Worm (Caenorhabditis elegans) whole organism, L3 larva: ENCODE results near the gene gplb-1.

Experiments used
- R02D3.7 ChIP-seq: fragments of 150-350 bp; optimal IDR thresholded peaks from 2 replicates; lab custom pipeline; 2014; ENCODE audit warnings: missing biosample characterization, missing genetic modification characterization
- aly-2 ChIP-seq: fragments of 150-350 bp; optimal IDR thresholded peaks from 2 replicates; lab custom pipeline; 2014; ENCODE audit warnings: missing biosample characterization, missing genetic modification characterization
- ama-1 ChIP-seq: fragments of 150-350 bp; optimal IDR thresholded peaks from 2 replicates; lab custom pipeline; 2018
- ceh-16 ChIP-seq: sonication (generic microtip); optimal IDR thresholded peaks from 2 replicates; lab custom pipeline; 2017; ENCODE audit warnings: missing biosample characterization, missing genetic modification characterization
- ceh-28 ChIP-seq: fragments of 150-350 bp; optimal IDR thresholded peaks from 2 replicates; lab custom pipeline; 2014; ENCODE audit warnings: missing biosample characterization, missing genetic modification reagents, missing genetic modification characterization
- ceh-82 ChIP-seq: fragments of 150-350 bp; optimal IDR thresholded peaks from 2 replicates; lab custom pipeline; 2014; ENCODE audit warnings: missing biosample characterization, missing genetic modification characterization
- ceh-9 ChIP-seq: sonication (generic microtip); optimal IDR thresholded peaks from 2 replicates; lab custom pipeline; 2018; ENCODE audit warnings: missing biosample characterization, missing genetic modification characterization
- daf-12 ChIP-seq: fragments of 150-350 bp; optimal IDR thresholded peaks from 2 replicates; lab custom pipeline; 2014; ENCODE audit warnings: missing biosample characterization, missing genetic modification reagents, missing genetic modification characterization
- egl-27 ChIP-seq: sonication (generic microtip); optimal IDR thresholded peaks from 4 replicates; lab custom pipeline; 2017; ENCODE audit warnings: missing biosample characterization, missing genetic modification reagents, missing genetic modification characterization
- egl-5 ChIP-seq: fragments of 150-350 bp; optimal IDR thresholded peaks from 2 replicates; lab custom pipeline; 2017; ENCODE audit warnings: missing biosample characterization, missing genetic modification reagents, missing genetic modification characterization, inconsistent platforms
- elt-1 ChIP-seq: fragments of 150-350 bp; optimal IDR thresholded peaks from 2 replicates; lab custom pipeline; 2014; ENCODE audit warnings: missing biosample characterization, missing genetic modification characterization
- elt-2 ChIP-seq: sonication (generic microtip); optimal IDR thresholded peaks from 2 replicates; lab custom pipeline; 2016; ENCODE audit warnings: missing genetic modification reagents, mild to moderate bottlenecking, missing genetic modification characterization, missing compliant biosample characterization
- elt-3 ChIP-seq, 3 experiments: fragments of 150-350 bp in 1 of 3; sonication (generic microtip) in 2 of 3; optimal IDR thresholded peaks; 2 replicates in 2 of 3; 4 replicates in 1 of 3; lab custom pipeline; 2014 to 2017; ENCODE audit warnings: missing biosample characterization in 3 of 3, missing genetic modification characterization in 3 of 3
- eor-1 ChIP-seq, 2 experiments: fragments of 150-350 bp; optimal IDR thresholded peaks; 2 replicates each; lab custom pipeline; 2014 to 2018; ENCODE audit warnings: missing biosample characterization in 2 of 2, missing genetic modification characterization in 2 of 2
- fkh-10 ChIP-seq: sonication (generic microtip); optimal IDR thresholded peaks from 2 replicates; lab custom pipeline; 2017; ENCODE audit warnings: missing biosample characterization, missing genetic modification reagents, missing genetic modification characterization
- fkh-2 ChIP-seq: fragments of 150-350 bp; optimal IDR thresholded peaks from 2 replicates; lab custom pipeline; 2014; ENCODE audit warnings: missing biosample characterization, missing genetic modification reagents, missing genetic modification characterization
- fos-1 ChIP-seq: fragments of 150-350 bp; optimal IDR thresholded peaks from 2 replicates; lab custom pipeline; 2014; ENCODE audit warnings: missing biosample characterization, missing genetic modification characterization
- hmg-11 ChIP-seq: sonication (generic microtip); optimal IDR thresholded peaks from 2 replicates; lab custom pipeline; 2016; ENCODE audit warnings: missing genetic modification characterization, missing compliant biosample characterization
- jun-1 ChIP-seq: fragments of 150-350 bp; optimal IDR thresholded peaks from 2 replicates; lab custom pipeline; 2014; ENCODE audit warnings: missing biosample characterization, missing genetic modification reagents, missing genetic modification characterization
- lin-15B ChIP-seq: fragments of 150-350 bp; optimal IDR thresholded peaks from 2 replicates; lab custom pipeline; 2014; ENCODE audit warnings: missing biosample characterization, missing genetic modification characterization
- lin-39 ChIP-seq: fragments of 150-350 bp; optimal IDR thresholded peaks from 2 replicates; lab custom pipeline; 2018; ENCODE audit warnings: missing biosample characterization, missing genetic modification reagents, missing genetic modification characterization
- nfya-1 ChIP-seq: sonication (generic microtip); optimal IDR thresholded peaks from 2 replicates; lab custom pipeline; 2017; ENCODE audit warnings: missing genetic modification characterization, mild to moderate bottlenecking, missing compliant biosample characterization, antibody characterized with exemption, moderate library complexity; ENCODE audit not compliant: insufficient read depth
- nhr-11 ChIP-seq: fragments of 150-350 bp; optimal IDR thresholded peaks from 2 replicates; lab custom pipeline; 2014; ENCODE audit warnings: missing biosample characterization, missing genetic modification characterization
- nhr-12 ChIP-seq: fragments of 150-350 bp; optimal IDR thresholded peaks from 2 replicates; lab custom pipeline; 2014; ENCODE audit warnings: missing biosample characterization, missing genetic modification characterization
- nhr-23 ChIP-seq: fragments of 150-350 bp; optimal IDR thresholded peaks from 2 replicates; lab custom pipeline; 2014; ENCODE audit warnings: missing biosample characterization, missing genetic modification reagents, missing genetic modification characterization
- nhr-237 ChIP-seq: fragments of 150-350 bp; optimal IDR thresholded peaks from 2 replicates; lab custom pipeline; 2014; ENCODE audit warnings: missing biosample characterization, missing genetic modification characterization
- nhr-25 ChIP-seq: sonication (generic microtip); optimal IDR thresholded peaks from 2 replicates; lab custom pipeline; 2017; ENCODE audit warnings: missing biosample characterization, missing genetic modification characterization
- nhr-28 ChIP-seq: fragments of 150-350 bp; optimal IDR thresholded peaks from 2 replicates; lab custom pipeline; 2014; ENCODE audit warnings: missing biosample characterization, missing genetic modification characterization
- nhr-43 ChIP-seq: sonication (generic microtip); optimal IDR thresholded peaks from 2 replicates; lab custom pipeline; 2016; ENCODE audit warnings: mild to moderate bottlenecking, missing genetic modification characterization, missing compliant biosample characterization; ENCODE audit not compliant: poor library complexity, severe bottlenecking
- nhr-76 ChIP-seq: fragments of 150-350 bp; sonication (generic microtip); optimal IDR thresholded peaks from 5 replicates; lab custom pipeline; 2014; ENCODE audit warnings: missing biosample characterization, missing genetic modification characterization
- nhr-77 ChIP-seq: fragments of 150-350 bp; optimal IDR thresholded peaks from 2 replicates; lab custom pipeline; 2014; ENCODE audit warnings: missing biosample characterization, missing genetic modification characterization
- pqm-1 ChIP-seq: fragments of 150-350 bp; optimal IDR thresholded peaks from 2 replicates; lab custom pipeline; 2017; ENCODE audit warnings: missing biosample characterization, missing genetic modification characterization, inconsistent platforms
- sea-2 ChIP-seq: fragments of 150-350 bp; sonication (generic microtip); optimal IDR thresholded peaks from 4 replicates; lab custom pipeline; 2014; ENCODE audit warnings: missing biosample characterization, missing genetic modification reagents, missing genetic modification characterization
- skn-1 ChIP-seq: fragments of 150-350 bp; optimal IDR thresholded peaks from 2 replicates; lab custom pipeline; 2014; ENCODE audit warnings: missing biosample characterization, missing genetic modification characterization
- snpc-4 ChIP-seq: fragments of 150-350 bp; optimal IDR thresholded peaks from 2 replicates; lab custom pipeline; 2014; ENCODE audit warnings: missing biosample characterization, missing genetic modification characterization
- unc-39 ChIP-seq: sonication (generic microtip); optimal IDR thresholded peaks from 4 replicates; lab custom pipeline; 2017; ENCODE audit warnings: missing biosample characterization, missing genetic modification characterization
- unc-62 ChIP-seq: fragments of 150-350 bp; sonication (generic microtip); optimal IDR thresholded peaks from 4 replicates; lab custom pipeline; 2014; ENCODE audit warnings: missing biosample characterization, missing genetic modification reagents, missing genetic modification characterization
- zag-1 ChIP-seq: fragments of 150-350 bp; optimal IDR thresholded peaks from 2 replicates; lab custom pipeline; 2014; ENCODE audit warnings: missing biosample characterization, missing genetic modification characterization
- ztf-4 ChIP-seq: fragments of 150-350 bp; optimal IDR thresholded peaks from 2 replicates; lab custom pipeline; 2014; ENCODE audit warnings: missing biosample characterization, missing genetic modification characterization

gplb-1 gene

DNA sequence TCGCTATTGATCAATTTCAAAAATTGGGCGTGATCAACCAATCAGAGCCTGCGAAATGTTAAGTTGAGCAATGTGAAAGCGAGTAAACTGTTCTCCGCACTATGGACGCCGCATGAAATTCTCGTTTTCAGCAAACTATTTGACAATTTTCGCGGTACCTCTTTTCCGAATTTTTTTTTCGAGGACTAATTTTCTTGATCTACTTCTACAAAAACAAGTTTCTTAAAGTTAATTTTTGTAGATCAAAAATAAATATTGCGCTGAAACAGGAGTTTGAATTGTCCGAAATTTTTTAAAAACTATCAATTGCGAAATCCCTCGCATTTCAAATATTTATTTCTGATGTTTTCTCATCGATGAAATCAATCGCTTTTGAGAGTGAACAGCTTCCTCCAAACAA, 46.7 kb upstream of the gplb-1 start:
- TF ChIP-seq elt-1 (no peak), hmg-11 (tag; lab: Kevin White, UChicago) (no peak), pqm-1 (tag; lab: Kevin White, UChicago) (no peak), eor-1 (tag; optimal IDR thresholded peaks at IDR 0.05; lab: Kevin White, UChicago) (no peak), nhr-43 (tag; lab: Kevin White, UChicago) (no peak), nhr-77 (tag; lab: Kevin White, UChicago) (no peak), egl-5 (tag; lab: Kevin White, UChicago) (no peak), ztf-4 (tag; lab: Kevin White, UChicago) (no peak), elt-3 (tag; optimal IDR thresholded peaks at IDR 0.05; lab: Kevin White, UChicago) (no peak)

DNA sequence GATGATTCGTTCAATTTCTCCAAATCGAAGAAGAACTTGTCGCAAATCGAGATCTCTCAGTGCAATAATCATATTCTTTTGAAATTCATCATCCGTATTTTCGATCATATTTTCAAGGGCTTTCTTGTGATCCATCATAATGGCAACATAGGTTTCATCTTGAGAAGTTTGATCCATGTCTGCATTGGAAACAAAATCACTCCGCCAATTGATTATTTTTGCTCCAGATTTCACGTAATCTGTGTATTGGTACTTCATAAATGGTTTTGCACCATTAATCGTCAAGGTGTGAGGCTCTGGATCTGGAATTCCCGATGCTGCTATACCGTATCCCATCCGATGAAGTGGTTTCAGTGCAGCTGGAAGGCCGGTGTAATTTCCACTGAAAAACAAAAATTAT, 45.4 kb upstream of the gplb-1 start:
- TF ChIP-seq snpc-4 (tag; lab: Kevin White, UChicago) = no peak
- no peak for TF ChIP-seq nfya-1 (tag; lab: Kevin White, UChicago)
- TF ChIP-seq unc-62 (GFP tag; lab: Kevin White, UChicago) = no peak
- TF ChIP-seq egl-5 (tag; lab: Kevin White, UChicago) = no peak
- no peak for TF ChIP-seq ceh-9 (tag; lab: Kevin White, UChicago)
- no peak for TF ChIP-seq egl-27
- TF ChIP-seq nhr-12 (tag; lab: Kevin White, UChicago) = no peak
- no peak for TF ChIP-seq nhr-25 (tag; lab: Kevin White, UChicago)
- no peak for TF ChIP-seq eor-1 (tag; optimal IDR thresholded peaks at IDR 0.05; lab: Kevin White, UChicago)
- no peak for TF ChIP-seq R02D3.7 (tag; lab: Kevin White, UChicago)
- no peak for TF ChIP-seq nhr-237
- no peak for TF ChIP-seq nhr-11 (tag; lab: Kevin White, UChicago)
- no peak for TF ChIP-seq ceh-28 (tag; lab: Kevin White, UChicago)
- no peak for TF ChIP-seq ceh-16 (tag; lab: Kevin White, UChicago)
- no peak for TF ChIP-seq unc-39 (tag; lab: Kevin White, UChicago)
- no peak for TF ChIP-seq skn-1 (tag; lab: Kevin White, UChicago)

DNA sequence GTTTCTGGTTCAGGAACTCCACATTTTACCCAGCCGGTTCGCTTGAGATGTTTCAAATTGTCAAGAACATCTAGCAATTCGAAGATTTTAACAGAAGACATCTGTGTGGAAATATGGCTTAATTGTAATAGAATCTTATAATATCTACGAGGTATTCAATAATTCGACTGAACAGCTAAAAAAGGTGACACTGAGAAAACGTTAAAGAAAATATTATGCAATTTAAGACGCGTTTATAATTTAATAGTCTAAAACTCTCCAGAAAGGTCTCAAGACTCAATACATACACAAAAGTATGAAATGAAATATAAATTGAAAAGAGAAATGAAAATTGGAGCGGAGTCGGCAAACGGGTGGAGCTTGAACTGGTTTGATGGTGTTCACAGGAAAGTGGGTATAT, 42.3 kb upstream of the gplb-1 start, which contains the start of gene F45F2.9:
Gene F45F2.9, minus strand, starts transcription at position 101 of the 400 bp plus-strand sequence.
- TF ChIP-seq hmg-11 (tag; lab: Kevin White, UChicago) = no peak
- TF ChIP-seq ceh-16 (tag; lab: Kevin White, UChicago) = no peak
- no peak for TF ChIP-seq fkh-2 (tag; lab: Kevin White, UChicago)
- no peak for TF ChIP-seq fos-1 (tag; lab: Kevin White, UChicago)
- no peak for TF ChIP-seq zag-1 (tag; lab: Kevin White, UChicago)
- no peak for TF ChIP-seq ceh-9 (tag; lab: Kevin White, UChicago)
- TF ChIP-seq nhr-25 (tag; lab: Kevin White, UChicago) = no peak
- TF ChIP-seq nhr-76 (tag; lab: Kevin White, UChicago) = no peak
- no peak for TF ChIP-seq pqm-1 (tag; lab: Kevin White, UChicago)
- TF ChIP-seq nhr-28 (tag; lab: Kevin White, UChicago) = no peak
- no peak for TF ChIP-seq nhr-12 (tag; lab: Kevin White, UChicago)
- no peak for TF ChIP-seq unc-62 (GFP tag; lab: Kevin White, UChicago)

DNA sequence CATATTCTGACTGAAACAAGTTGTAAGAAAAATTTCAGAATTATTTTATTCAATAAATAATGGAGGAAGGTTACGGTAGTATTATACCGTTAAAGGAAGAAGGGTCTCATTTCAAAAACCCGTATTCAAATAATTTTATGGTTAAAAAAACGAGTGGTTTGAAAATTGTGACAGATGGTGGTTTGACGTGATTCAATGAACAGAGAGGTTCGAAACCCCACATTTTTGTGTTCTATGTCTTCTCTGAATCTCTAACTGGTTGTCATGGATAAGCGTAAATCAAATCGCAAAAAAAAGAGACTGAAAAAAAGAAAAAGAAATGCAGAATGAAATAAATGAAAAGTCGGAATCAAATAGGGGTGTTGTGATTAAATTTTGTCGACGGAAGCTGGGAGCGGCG, 36.3 kb upstream of the gplb-1 start, which contains the start of gene ZK994.6:
Gene ZK994.6, minus strand, starts transcription at position 101 of the 400 bp plus-strand sequence.
- TF ChIP-seq nhr-12 (tag; lab: Kevin White, UChicago) (no peak), fos-1 (tag; lab: Kevin White, UChicago) (no peak), ceh-9 (tag; lab: Kevin White, UChicago) (no peak), ceh-82 (tag; lab: Kevin White, UChicago) (no peak), ceh-28 (tag; lab: Kevin White, UChicago) (no peak), pqm-1 (tag; lab: Kevin White, UChicago) (no peak), jun-1 (tag; lab: Kevin White, UChicago) (no peak), nhr-25 (tag; lab: Kevin White, UChicago) (no peak), nhr-28 (tag; lab: Kevin White, UChicago) (no peak), lin-39 (tag; lab: Kevin White, UChicago) (no peak)
- TF ChIP-seq, all 47 proteins: peak for 0

DNA sequence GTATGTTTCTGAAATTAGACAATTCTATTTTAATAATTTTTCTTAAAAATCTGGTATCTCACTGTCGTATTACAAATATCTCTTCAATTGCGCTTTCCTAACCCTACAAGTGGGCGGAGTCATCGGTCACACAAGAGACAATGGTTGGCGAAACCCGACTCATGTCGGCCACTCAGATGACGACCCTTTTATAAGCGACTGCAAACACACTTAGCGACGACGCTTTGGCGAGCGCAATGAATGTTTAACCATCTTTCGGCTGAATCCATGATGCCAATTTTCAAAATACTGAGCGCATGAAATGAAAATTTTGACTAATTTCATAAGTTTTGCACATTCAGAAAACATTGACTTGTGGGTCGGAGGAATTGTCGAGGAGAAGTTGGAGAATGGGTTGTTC, 29.3 kb upstream of the gplb-1 start:
- TF ChIP-seq R02D3.7 (tag; lab: Kevin White, UChicago) (peak; percentile 81), daf-12 (tag; lab: Kevin White, UChicago) (no peak), egl-5 (tag; lab: Kevin White, UChicago) (peak; percentile 64), elt-3 (tag; optimal IDR thresholded peaks at IDR 0.05; lab: Kevin White, UChicago) (peak in 2 of 3 experiments; percentile 68 to 86), elt-2 (tag; lab: Kevin White, UChicago) (peak; percentile 70), aly-2 (tag; lab: Kevin White, UChicago) (peak; percentile 89), nhr-11 (tag; lab: Kevin White, UChicago) (no peak), nhr-23 (tag; lab: Kevin White, UChicago) (no peak), eor-1 (tag; optimal IDR thresholded peaks at IDR 0.05; lab: Kevin White, UChicago) (peak in 1 of 2 experiments; percentile 17), ceh-28 (tag; lab: Kevin White, UChicago) (peak; percentile 48), sea-2 (GFP tag; lab: Kevin White, UChicago) (peak; percentile 83), snpc-4 (tag; lab: Kevin White, UChicago) (peak; percentile 100), nhr-43 (tag; lab: Kevin White, UChicago) (peak; percentile 98), lin-39 (tag; lab: Kevin White, UChicago) (peak; percentile 26), ama-1 (peak; percentile 51), ceh-9 (tag; lab: Kevin White, UChicago) (peak; percentile 71), nhr-28 (tag; lab: Kevin White, UChicago) (peak; percentile 44), fkh-10 (GFP tag; lab: Kevin White, UChicago) (no peak), skn-1 (tag; lab: Kevin White, UChicago) (peak; percentile 45), nhr-77 (tag; lab: Kevin White, UChicago) (peak; percentile 88), ceh-82 (tag; lab: Kevin White, UChicago) (peak; percentile 91), ceh-16 (tag; lab: Kevin White, UChicago) (peak; percentile 53), jun-1 (tag; lab: Kevin White, UChicago) (peak; percentile 43), fos-1 (tag; lab: Kevin White, UChicago) (no peak), lin-15B (tag; lab: Kevin White, UChicago) (peak; percentile 7), nhr-12 (tag; lab: Kevin White, UChicago) (no peak)
